Fruit fly (Drosophila melanogaster) whole organism, adult: ENCODE results near the gene PGS1.

ENCODE experiments used
- CG11617 ChIP-seq: fragments of 200-800 bp; sonication (Bioruptor generic); optimal IDR thresholded peaks from 2 replicates; lab custom pipeline; 2017; ENCODE audit warnings: mild to moderate bottlenecking, missing biosample characterization, missing genetic modification reagents, missing genetic modification characterization
- CG12768 ChIP-seq: fragments of 200-800 bp; sonication (Bioruptor generic); optimal IDR thresholded peaks from 2 replicates; lab custom pipeline; 2017; ENCODE audit warnings: missing biosample characterization, missing genetic modification characterization, mild to moderate bottlenecking, moderate library complexity, missing genetic modification reagents
- CG14711 ChIP-seq: fragments of 200-800 bp; sonication (Bioruptor generic); optimal IDR thresholded peaks from 2 replicates; lab custom pipeline; 2018; ENCODE audit warnings: missing biosample characterization, mild to moderate bottlenecking, missing genetic modification characterization, moderate library complexity
- CG1620 ChIP-seq: fragments of 200-800 bp; sonication (Bioruptor generic); optimal IDR thresholded peaks from 2 replicates; lab custom pipeline; 2016; ENCODE audit warnings: missing biosample characterization, missing genetic modification characterization
- CG33017 ChIP-seq: fragments of 200-800 bp; sonication (Bioruptor generic); optimal IDR thresholded peaks from 2 replicates; lab custom pipeline; 2018; ENCODE audit warnings: missing biosample characterization, mild to moderate bottlenecking, missing genetic modification characterization, moderate library complexity
- CG5204 ChIP-seq: fragments of 200-800 bp; sonication (Bioruptor generic); optimal IDR thresholded peaks from 2 replicates; lab custom pipeline; 2016; ENCODE audit warnings: missing biosample characterization, missing genetic modification characterization
- CG7045 ChIP-seq: fragments of 200-800 bp; sonication (Bioruptor generic); optimal IDR thresholded peaks from 2 replicates; lab custom pipeline; 2017; ENCODE audit warnings: missing biosample characterization, mild to moderate bottlenecking, missing genetic modification characterization
- CG7101 ChIP-seq: fragments of 200-800 bp; sonication (Bioruptor generic); optimal IDR thresholded peaks from 2 replicates; lab custom pipeline; 2018; ENCODE audit warnings: missing biosample characterization, mild to moderate bottlenecking, missing genetic modification characterization, moderate library complexity
- Clk ChIP-seq: fragments of 200-800 bp; sonication (Bioruptor generic); optimal IDR thresholded peaks from 2 replicates; lab custom pipeline; 2017; ENCODE audit warnings: missing biosample characterization, missing genetic modification characterization
- Crg-1 ChIP-seq: fragments of 200-800 bp; sonication (Bioruptor generic); optimal IDR thresholded peaks from 2 replicates; lab custom pipeline; 2016; ENCODE audit warnings: missing biosample characterization, missing genetic modification characterization
- Hr96 ChIP-seq: fragments of 200-800 bp; sonication (Bioruptor generic); optimal IDR thresholded peaks from 2 replicates; lab custom pipeline; 2016; ENCODE audit warnings: missing biosample characterization, missing genetic modification characterization
- Mnt ChIP-seq: fragments of 200-800 bp; sonication (Bioruptor generic); optimal IDR thresholded peaks from 2 replicates; lab custom pipeline; 2016; ENCODE audit warnings: missing biosample characterization, mild to moderate bottlenecking, missing genetic modification characterization
- bab1 ChIP-seq: fragments of 200-800 bp; sonication (Bioruptor generic); optimal IDR thresholded peaks from 3 replicates; lab custom pipeline; 2019; ENCODE audit warnings: missing biosample characterization, mild to moderate bottlenecking, missing genetic modification characterization, moderate library complexity
- cic ChIP-seq: fragments of 200-800 bp; sonication (Bioruptor generic); optimal IDR thresholded peaks from 2 replicates; lab custom pipeline; 2017; ENCODE audit warnings: missing biosample characterization, mild to moderate bottlenecking, missing genetic modification characterization, moderate library complexity
- cnc ChIP-seq, 2 experiments: fragments of >200 bp; optimal IDR thresholded peaks; 2 replicates each; lab custom pipeline; 2017
- kay ChIP-seq: fragments of 200-800 bp; sonication (Bioruptor generic); peaks from one replicate; lab custom pipeline; 2016; ENCODE audit warnings: missing biosample characterization, missing genetic modification characterization, borderline replicate concordance
- ovo ChIP-seq: fragments of 200-800 bp; sonication (Bioruptor generic); optimal IDR thresholded peaks from 2 replicates; lab custom pipeline; 2016; ENCODE audit warnings: missing biosample characterization, missing genetic modification characterization
- pad ChIP-seq: fragments of 200-800 bp; sonication (Bioruptor generic); optimal IDR thresholded peaks from 3 replicates; lab custom pipeline; 2017; ENCODE audit warnings: missing biosample characterization, missing genetic modification characterization, mild to moderate bottlenecking, moderate library complexity, missing genetic modification reagents
- tj ChIP-seq: fragments of 200-800 bp; sonication (Bioruptor generic); optimal IDR thresholded peaks from 3 replicates; lab custom pipeline; 2017; ENCODE audit warnings: missing biosample characterization, mild to moderate bottlenecking, missing genetic modification characterization, moderate library complexity
- toe ChIP-seq: fragments of 200-800 bp; sonication (Bioruptor generic); optimal IDR thresholded peaks from 2 replicates; lab custom pipeline; 2016; ENCODE audit warnings: missing biosample characterization, missing genetic modification characterization

PGS1 gene

DNA sequence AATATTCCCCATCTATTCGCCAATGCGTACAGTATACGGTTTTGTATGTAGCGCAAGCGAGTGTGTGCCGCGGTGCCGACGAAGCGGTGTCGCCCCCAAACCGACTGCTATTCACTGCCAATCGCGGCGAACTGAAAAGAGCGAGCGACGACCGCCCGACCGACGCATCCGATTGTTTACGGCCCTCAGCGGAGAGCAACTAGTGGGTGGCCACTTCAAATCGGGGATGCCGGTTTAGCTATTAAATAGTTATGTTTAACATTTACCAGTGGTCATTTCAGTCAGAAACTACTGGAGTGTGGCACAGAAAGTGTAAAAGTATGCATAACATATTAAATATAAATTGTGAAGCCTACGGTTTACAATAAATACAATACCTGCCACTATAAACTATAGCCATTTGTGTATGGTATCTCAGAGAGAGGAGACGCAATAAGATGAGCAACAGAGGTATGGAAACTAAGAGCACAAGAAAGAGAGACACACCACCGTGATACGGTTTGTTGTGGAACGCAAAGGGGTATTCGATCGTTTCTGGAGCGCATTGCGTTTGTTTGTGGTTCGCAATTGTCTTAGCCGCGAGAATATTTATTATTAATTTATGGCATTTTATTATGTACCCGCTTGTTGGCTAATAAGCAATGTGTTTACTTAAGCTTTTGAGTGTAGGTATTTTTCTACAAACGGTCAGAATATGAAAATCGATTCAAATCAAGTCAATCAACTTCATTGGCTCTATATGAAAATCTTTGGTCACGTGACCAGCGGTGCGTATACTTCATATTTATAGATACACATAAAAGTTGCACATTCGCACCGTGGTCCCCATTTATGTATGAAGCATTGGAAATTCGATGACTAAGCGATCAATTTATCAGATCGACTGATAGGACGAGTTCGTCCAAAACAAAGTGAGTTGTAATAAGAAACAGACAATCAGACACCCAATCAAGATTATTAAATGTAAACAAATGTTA, 5.6 kb downstream of the PGS1 start:
- TF ChIP-seq CG1620 (GFP tag; lab: Kevin White, UChicago), result no peak
- TF ChIP-seq CG7045 (GFP tag; lab: Kevin White, UChicago), result no peak
- TF ChIP-seq bab1, result no peak
- peak; percentile 27 for TF ChIP-seq Mnt (GFP tag; lab: Kevin White, UChicago)
- TF ChIP-seq Clk (GFP tag; lab: Kevin White, UChicago), result no peak
- TF ChIP-seq tj (GFP tag; lab: Kevin White, UChicago), result peak; percentile 21
- no peak for TF ChIP-seq CG7101 (tag; lab: Kevin White, UChicago)
- peak; percentile 90 for TF ChIP-seq pad (GFP tag; lab: Kevin White, UChicago)
- TF ChIP-seq Hr96, result peak; percentile 27
- no peak for TF ChIP-seq toe (GFP tag; lab: Kevin White, UChicago)
- TF ChIP-seq CG14711 (tag; lab: Kevin White, UChicago), result no peak
- peak; percentile 68 for TF ChIP-seq kay (GFP tag; lab: Kevin White, UChicago)
- no peak for TF ChIP-seq cnc (optimal IDR thresholded peaks at IDR 0.05; lab: Kevin White, UChicago)
- no peak for TF ChIP-seq CG11617
- peak; percentile 4 for TF ChIP-seq CG12768 (GFP tag; lab: Kevin White, UChicago)
- TF ChIP-seq cic (GFP tag; lab: Kevin White, UChicago), result no peak
- TF ChIP-seq CG33017, result peak; percentile 32
- peak; percentile 5 for TF ChIP-seq CG5204
- TF ChIP-seq Crg-1 (GFP tag; lab: Kevin White, UChicago), result no peak
- TF ChIP-seq ovo (GFP tag; lab: Kevin White, UChicago), result no peak

DNA sequence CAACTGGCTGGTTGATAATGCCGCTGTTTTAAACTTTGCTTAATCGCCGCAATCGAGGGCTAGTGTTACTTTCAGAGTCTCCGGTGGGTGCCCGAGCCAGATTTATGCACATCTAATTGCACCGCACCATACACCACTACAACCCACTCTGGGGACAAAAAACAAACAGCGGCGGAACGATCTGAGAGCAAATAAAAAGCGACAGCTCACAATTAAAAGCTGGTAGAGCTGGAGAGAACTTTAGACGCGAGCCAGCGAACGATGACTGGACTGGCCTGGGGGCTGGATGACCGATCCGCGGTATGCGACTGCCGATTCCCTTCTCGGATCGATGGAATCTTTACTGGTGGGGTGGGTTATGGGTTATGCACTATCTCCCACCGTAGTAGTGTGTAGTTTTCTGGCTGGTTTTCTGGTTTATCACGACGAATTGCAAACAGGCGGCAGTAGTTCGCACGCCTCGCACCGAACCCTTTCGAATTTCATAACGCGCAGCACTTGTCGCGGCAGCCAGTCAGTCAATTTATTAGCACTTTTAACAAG, 6.3 kb downstream of the PGS1 start:
- TF ChIP-seq CG12768 (GFP tag; lab: Kevin White, UChicago), result peak; percentile 85
- no peak for TF ChIP-seq cnc (optimal IDR thresholded peaks at IDR 0.05; lab: Kevin White, UChicago)
- peak; percentile 62 for TF ChIP-seq cic (GFP tag; lab: Kevin White, UChicago)
- peak; percentile 90 for TF ChIP-seq kay (GFP tag; lab: Kevin White, UChicago)
- no peak for TF ChIP-seq CG11617

DNA sequence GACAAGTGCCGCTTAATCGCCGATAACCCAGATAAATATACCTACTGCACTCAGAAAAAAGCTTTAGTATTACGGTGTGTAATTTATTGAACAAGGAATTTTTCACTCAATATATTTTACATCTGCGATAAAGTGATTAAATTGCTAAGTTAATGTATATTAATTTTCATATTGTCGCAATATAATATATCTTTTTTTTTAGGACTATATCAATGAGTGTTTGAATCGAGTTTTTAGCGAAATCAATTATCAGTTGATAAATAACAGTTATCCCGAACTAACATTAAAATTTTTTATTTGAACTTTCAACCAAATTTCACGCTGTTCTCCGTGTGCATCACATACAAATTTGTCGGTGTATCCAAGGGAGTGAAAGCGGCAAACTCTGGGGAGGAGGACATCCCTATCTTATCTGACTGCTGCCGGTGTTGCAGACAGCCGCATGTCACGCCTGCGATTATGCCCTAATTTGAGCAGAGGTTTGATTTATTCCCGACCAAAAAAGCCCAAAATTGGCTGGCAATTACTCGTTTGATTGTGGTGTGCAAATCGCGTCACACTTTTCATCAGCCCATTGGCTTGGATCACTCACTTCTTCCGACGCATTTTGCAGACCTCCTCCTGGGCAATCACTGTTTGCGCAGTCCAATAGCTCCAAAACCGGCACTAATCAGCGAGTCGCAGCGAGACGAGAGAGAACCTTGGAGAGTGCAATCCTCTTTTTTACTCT, 7.0 kb downstream of the PGS1 start:
- TF ChIP-seq CG7045 (GFP tag; lab: Kevin White, UChicago), result no peak
- no peak for TF ChIP-seq tj (GFP tag; lab: Kevin White, UChicago)
- no peak for TF ChIP-seq pad (GFP tag; lab: Kevin White, UChicago)
- no peak for TF ChIP-seq CG14711 (tag; lab: Kevin White, UChicago)
- TF ChIP-seq Hr96, result no peak

dm6 chr3R:18738086-18738485, 7.8 kb downstream of the PGS1 start:
- no peak for TF ChIP-seq bab1
- no peak for TF ChIP-seq cnc (optimal IDR thresholded peaks at IDR 0.05; lab: Kevin White, UChicago)
- no peak for TF ChIP-seq ovo (GFP tag; lab: Kevin White, UChicago)
- no peak for TF ChIP-seq CG1620 (GFP tag; lab: Kevin White, UChicago)
- no peak for TF ChIP-seq cic (GFP tag; lab: Kevin White, UChicago)
- no peak for TF ChIP-seq CG33017
- no peak for TF ChIP-seq kay (GFP tag; lab: Kevin White, UChicago)
- no peak for TF ChIP-seq tj (GFP tag; lab: Kevin White, UChicago)
- TF ChIP-seq CG14711 (tag; lab: Kevin White, UChicago), result no peak
- TF ChIP-seq CG7101 (tag; lab: Kevin White, UChicago), result no peak
- TF ChIP-seq CG7045 (GFP tag; lab: Kevin White, UChicago), result no peak
- TF ChIP-seq CG11617, result no peak
- TF ChIP-seq Crg-1 (GFP tag; lab: Kevin White, UChicago), result no peak
- no peak for TF ChIP-seq CG5204
- TF ChIP-seq Hr96, result no peak
- no peak for TF ChIP-seq Clk (GFP tag; lab: Kevin White, UChicago)
- TF ChIP-seq pad (GFP tag; lab: Kevin White, UChicago), result no peak
- no peak for TF ChIP-seq toe (GFP tag; lab: Kevin White, UChicago)
- no peak for TF ChIP-seq CG12768 (GFP tag; lab: Kevin White, UChicago)

- no peak for TF ChIP-seq CG7101 (tag; lab: Kevin White, UChicago)
- TF ChIP-seq CG14711 (tag; lab: Kevin White, UChicago), result no peak
- TF ChIP-seq kay (GFP tag; lab: Kevin White, UChicago), result no peak
- no peak for TF ChIP-seq CG12768 (GFP tag; lab: Kevin White, UChicago)
- TF ChIP-seq cnc (optimal IDR thresholded peaks at IDR 0.05; lab: Kevin White, UChicago), result no peak
- TF ChIP-seq CG5204, result no peak
Measured at dm6 chr3R:18733580-18733979, 12.3 kb downstream of the PGS1 start.

dm6 chr3R:18732381-18732780, 13.5 kb downstream of the PGS1 start, which contains the start of gene CG14302:
Gene CG14302, plus strand, starts transcription at chr3R:18732681.
- TF ChIP-seq Hr96 (no peak), kay (GFP tag; lab: Kevin White, UChicago) (no peak), CG12768 (GFP tag; lab: Kevin White, UChicago) (no peak), pad (GFP tag; lab: Kevin White, UChicago) (no peak), Mnt (GFP tag; lab: Kevin White, UChicago) (no peak), CG7101 (tag; lab: Kevin White, UChicago) (no peak), CG33017 (no peak), CG7045 (GFP tag; lab: Kevin White, UChicago) (no peak), bab1 (no peak), Crg-1 (GFP tag; lab: Kevin White, UChicago) (no peak), cnc (optimal IDR thresholded peaks at IDR 0.05; lab: Kevin White, UChicago) (no peak)
